Fruit fly (Drosophila melanogaster) whole organism, embryonic: Measurements from ENCODE around the gene CG14667.

Experiments used
- ATbp ChIP-seq: fragments of 200-800 bp; sonication (Bioruptor generic); optimal IDR thresholded peaks from 2 replicates; lab custom pipeline; 2017; ENCODE audit warnings: missing biosample characterization, mild to moderate bottlenecking, missing genetic modification characterization, missing genetic modification reagents
- Bdp1 ChIP-seq: fragments of 200-800 bp; sonication (Bioruptor generic); optimal IDR thresholded peaks from 3 replicates; lab custom pipeline; 2016; ENCODE audit warnings: missing biosample characterization, missing genetic modification characterization
- CG10147 ChIP-seq: fragments of 200-800 bp; sonication (Bioruptor generic); optimal IDR thresholded peaks from 2 replicates; lab custom pipeline; 2019; ENCODE audit warnings: missing biosample characterization, mild to moderate bottlenecking, missing genetic modification characterization, moderate library complexity
- CG10979 ChIP-seq: fragments of 200-800 bp; sonication (Bioruptor generic); optimal IDR thresholded peaks from 2 replicates; lab custom pipeline; 2018; ENCODE audit warnings: missing biosample characterization, mild to moderate bottlenecking, missing genetic modification characterization, moderate library complexity
- CG11456 ChIP-seq: fragments of 200-800 bp; sonication (Bioruptor generic); IDR thresholded peaks from 3 replicates; pipeline ENCODE4 v1.3.6; 2022; ENCODE audit warnings: missing biosample characterization, missing genetic modification characterization
- CG13424 ChIP-seq: fragments of 200-800 bp; sonication (Bioruptor generic); optimal IDR thresholded peaks from 2 replicates; lab custom pipeline; 2019; ENCODE audit warnings: missing biosample characterization, mild to moderate bottlenecking, missing genetic modification characterization, moderate library complexity
- CG14441 ChIP-seq: fragments of 200-800 bp; sonication (Bioruptor generic); IDR thresholded peaks from 2 replicates; pipeline ENCODE4 v1.3.6; 2022; ENCODE audit warnings: missing biosample characterization, missing genetic modification characterization
- CG14965 ChIP-seq: fragments of 200-800 bp; sonication (Bioruptor generic); optimal IDR thresholded peaks from 2 replicates; lab custom pipeline; 2016; ENCODE audit warnings: missing biosample characterization, missing genetic modification characterization, borderline replicate concordance
- CG15011 ChIP-seq: fragments of 200-800 bp; sonication (Bioruptor generic); optimal IDR thresholded peaks from 3 replicates; lab custom pipeline; 2018; ENCODE audit warnings: missing biosample characterization, mild to moderate bottlenecking, missing genetic modification characterization
- CG15514 ChIP-seq: fragments of 200-800 bp; sonication (Bioruptor generic); optimal IDR thresholded peaks from 3 replicates; lab custom pipeline; 2017; ENCODE audit warnings: missing biosample characterization, missing genetic modification characterization, mild to moderate bottlenecking, moderate library complexity, missing genetic modification reagents
- CG1602 ChIP-seq: fragments of 200-800 bp; sonication (Bioruptor generic); optimal IDR thresholded peaks from 3 replicates; lab custom pipeline; 2016; ENCODE audit warnings: missing biosample characterization, missing genetic modification characterization
- CG31388 ChIP-seq: fragments of 200-800 bp; sonication (Bioruptor generic); optimal IDR thresholded peaks from 2 replicates; lab custom pipeline; 2016; ENCODE audit warnings: missing biosample characterization, missing genetic modification characterization
- CG3838 ChIP-seq: fragments of 200-800 bp; sonication (Bioruptor generic); optimal IDR thresholded peaks from 3 replicates; lab custom pipeline; 2016; ENCODE audit warnings: missing biosample characterization, missing genetic modification characterization
- CG4360 ChIP-seq: fragments of 200-800 bp; sonication (Bioruptor generic); IDR thresholded peaks from 2 replicates; pipeline ENCODE4 v1.3.6; 2022; ENCODE audit warnings: missing biosample characterization, missing genetic modification characterization
- CG6683 ChIP-seq: fragments of 200-800 bp; sonication (Bioruptor generic); optimal IDR thresholded peaks from 2 replicates; lab custom pipeline; 2017; ENCODE audit warnings: missing biosample characterization, mild to moderate bottlenecking, missing genetic modification characterization, missing genetic modification reagents
- CG6813 ChIP-seq: fragments of 200-800 bp; sonication (Bioruptor generic); optimal IDR thresholded peaks from 2 replicates; lab custom pipeline; 2017; ENCODE audit warnings: missing biosample characterization, missing genetic modification characterization, mild to moderate bottlenecking, moderate library complexity, missing genetic modification reagents
- CG7271 ChIP-seq: fragments of 200-800 bp; sonication (Bioruptor generic); optimal IDR thresholded peaks from 2 replicates; lab custom pipeline; 2018; ENCODE audit warnings: missing biosample characterization, mild to moderate bottlenecking, missing genetic modification characterization, moderate library complexity
- Dfd ChIP-seq, 2 experiments: fragments of >200 bp; optimal IDR thresholded peaks; 2 replicates each; lab custom pipeline; 2017; ENCODE audit warnings: missing biosample characterization in 2 of 2, missing genetic modification characterization in 2 of 2
- HLHmδ ChIP-seq: fragments of 200-800 bp; sonication (Bioruptor generic); optimal IDR thresholded peaks from 2 replicates; lab custom pipeline; 2018; ENCODE audit warnings: missing biosample characterization, mild to moderate bottlenecking, missing genetic modification characterization, moderate library complexity
- Hand ChIP-seq: fragments of 200-800 bp; sonication (Bioruptor generic); optimal IDR thresholded peaks from 2 replicates; lab custom pipeline; 2017; ENCODE audit warnings: mild to moderate bottlenecking, missing biosample characterization, missing genetic modification reagents, missing genetic modification characterization
- Hmx ChIP-seq: fragments of 200-800 bp; sonication (Bioruptor generic); optimal IDR thresholded peaks from 2 replicates; lab custom pipeline; 2016; ENCODE audit warnings: missing biosample characterization, missing genetic modification characterization
- Hr39 ChIP-seq: fragments of >200 bp; optimal IDR thresholded peaks from 2 replicates; lab custom pipeline; 2017
- Hsf ChIP-seq: fragments of 200-800 bp; sonication (Bioruptor generic); optimal IDR thresholded peaks from 3 replicates; lab custom pipeline; 2016; ENCODE audit warnings: missing biosample characterization, missing genetic modification characterization
- Lpt ChIP-seq: fragments of >200 bp; optimal IDR thresholded peaks from 2 replicates; lab custom pipeline; 2018; ENCODE audit warnings: missing biosample characterization, missing genetic modification characterization
- Mad ChIP-seq: fragments of 200-800 bp; sonication (Bioruptor generic); optimal IDR thresholded peaks from 2 replicates; lab custom pipeline; 2016; ENCODE audit warnings: missing biosample characterization, missing genetic modification characterization
- Mes4 ChIP-seq: fragments of 200-800 bp; sonication (Bioruptor generic); optimal IDR thresholded peaks from 2 replicates; lab custom pipeline; 2016; ENCODE audit warnings: missing biosample characterization, missing genetic modification characterization
- Oaz ChIP-seq: fragments of 200-800 bp; sonication (Bioruptor generic); IDR thresholded peaks from 2 replicates; pipeline ENCODE4 v1.3.6; 2022; ENCODE audit warnings: missing biosample characterization, missing genetic modification characterization
- PHDP ChIP-seq: fragments of 200-800 bp; sonication (Bioruptor generic); optimal IDR thresholded peaks from 3 replicates; lab custom pipeline; 2018; ENCODE audit warnings: missing biosample characterization, mild to moderate bottlenecking, missing genetic modification characterization, moderate library complexity
- Ravus ChIP-seq: fragments of 200-800 bp; sonication (Bioruptor generic); IDR thresholded peaks from 2 replicates; pipeline ENCODE4 v1.3.6; 2022; ENCODE audit warnings: missing biosample characterization, missing genetic modification characterization
- Sry-β ChIP-seq: fragments of 200-800 bp; sonication (Bioruptor generic); optimal IDR thresholded peaks from 2 replicates; lab custom pipeline; 2018; ENCODE audit warnings: missing biosample characterization, mild to moderate bottlenecking, missing genetic modification characterization, moderate library complexity
- Sry-δ ChIP-seq: fragments of 200-800 bp; sonication (Bioruptor generic); optimal IDR thresholded peaks from 2 replicates; lab custom pipeline; 2016; ENCODE audit warnings: missing biosample characterization, missing genetic modification characterization
- Taf1 ChIP-seq: fragments of 200-800 bp; sonication (Bioruptor generic); IDR thresholded peaks from 2 replicates; pipeline ENCODE4 v1.3.6; 2022; ENCODE audit warnings: missing biosample characterization, missing genetic modification characterization
- YL-1 ChIP-seq: fragments of 200-800 bp; sonication (Bioruptor generic); optimal IDR thresholded peaks from 3 replicates; lab custom pipeline; 2017; ENCODE audit warnings: missing biosample characterization, mild to moderate bottlenecking, missing genetic modification characterization
- abd-A ChIP-seq: fragments of 200-800 bp; sonication (Bioruptor generic); optimal IDR thresholded peaks from 3 replicates; lab custom pipeline; 2019; ENCODE audit warnings: missing biosample characterization, mild to moderate bottlenecking, missing genetic modification characterization, moderate library complexity
- bbx ChIP-seq: fragments of 200-800 bp; sonication (Bioruptor generic); IDR thresholded peaks from 2 replicates; pipeline ENCODE4 v1.3.6; 2022; ENCODE audit warnings: missing biosample characterization, missing genetic modification characterization; ENCODE audit not compliant: partially characterized antibody
- esg ChIP-seq: fragments of 200-800 bp; sonication (Bioruptor generic); conservative IDR thresholded peaks from 2 replicates; pipeline ENCODE4 v1.3.6; 2022; ENCODE audit warnings: missing biosample characterization, missing genetic modification characterization
- h ChIP-seq: fragments of >200 bp; optimal IDR thresholded peaks from 2 replicates; lab custom pipeline; 2017
- kah ChIP-seq: fragments of 200-800 bp; sonication (Bioruptor generic); optimal IDR thresholded peaks from 2 replicates; lab custom pipeline; 2018; ENCODE audit warnings: missing biosample characterization, mild to moderate bottlenecking, missing genetic modification characterization
- kay ChIP-seq: fragments of 200-800 bp; sonication (Bioruptor generic); optimal IDR thresholded peaks from 2 replicates; lab custom pipeline; 2016; ENCODE audit warnings: missing biosample characterization, missing genetic modification characterization
- lilli ChIP-seq: fragments of 200-800 bp; sonication (Bioruptor generic); optimal IDR thresholded peaks from 3 replicates; lab custom pipeline; 2016; ENCODE audit warnings: missing biosample characterization, missing genetic modification characterization
- pfk ChIP-seq: fragments of 200-800 bp; sonication (Bioruptor generic); optimal IDR thresholded peaks from 2 replicates; lab custom pipeline; 2018; ENCODE audit warnings: missing biosample characterization, mild to moderate bottlenecking, missing genetic modification characterization, moderate library complexity
- pita ChIP-seq: fragments of 200-800 bp; sonication (Bioruptor generic); optimal IDR thresholded peaks from 2 replicates; lab custom pipeline; 2017; ENCODE audit warnings: missing biosample characterization, mild to moderate bottlenecking, missing genetic modification characterization
- pnt ChIP-seq: fragments of 200-800 bp; sonication (Bioruptor generic); optimal IDR thresholded peaks from 3 replicates; lab custom pipeline; 2016; ENCODE audit warnings: missing biosample characterization, missing genetic modification characterization
- pum ChIP-seq: fragments of 200-800 bp; sonication (Bioruptor generic); optimal IDR thresholded peaks from 2 replicates; lab custom pipeline; 2016; ENCODE audit warnings: missing biosample characterization, missing genetic modification characterization
- ro ChIP-seq: fragments of 200-800 bp; sonication (Bioruptor generic); IDR thresholded peaks from 2 replicates; pipeline ENCODE4 v1.3.6; 2022; ENCODE audit warnings: missing biosample characterization, missing genetic modification characterization
- salm ChIP-seq: fragments of 200-800 bp; sonication (Bioruptor generic); optimal IDR thresholded peaks from 2 replicates; lab custom pipeline; 2018; ENCODE audit warnings: missing biosample characterization, mild to moderate bottlenecking, missing genetic modification characterization
- sob ChIP-seq: fragments of 200-800 bp; sonication (Bioruptor generic); IDR thresholded peaks from 2 replicates; pipeline ENCODE4 v1.3.6; 2022; ENCODE audit warnings: missing biosample characterization, missing genetic modification characterization
- ssp ChIP-seq: fragments of 200-800 bp; sonication (Bioruptor generic); IDR thresholded peaks from 2 replicates; pipeline ENCODE4 v1.3.6; 2022; ENCODE audit warnings: missing biosample characterization, missing genetic modification characterization
- sug ChIP-seq: fragments of 200-800 bp; optimal IDR thresholded peaks from 2 replicates; lab custom pipeline; 2019; ENCODE audit warnings: missing biosample characterization, mild to moderate bottlenecking, missing genetic modification characterization, moderate library complexity
- tap ChIP-seq: fragments of 200-800 bp; optimal IDR thresholded peaks from 3 replicates; lab custom pipeline; 2019; ENCODE audit warnings: missing biosample characterization, mild to moderate bottlenecking, missing genetic modification characterization, moderate library complexity
- vfl ChIP-seq: fragments of 200-800 bp; sonication (Bioruptor generic); optimal IDR thresholded peaks from 2 replicates; lab custom pipeline; 2016; ENCODE audit warnings: missing biosample characterization, missing genetic modification characterization

CG14667 gene

dm6 chr3R:5393742-5394391, 19.0 kb downstream of the CG14667 start, which contains the start of gene CG1172 (continued):
- TF ChIP-seq pita (no peak), CG14965 (GFP tag; lab: Kevin White, UChicago) (no peak), CG10979 (tag; lab: Kevin White, UChicago) (peak; percentile 10), ssp (no peak), Mes4 (GFP tag; lab: Kevin White, UChicago) (no peak), CG3838 (GFP tag; lab: Kevin White, UChicago) (no peak), pum (GFP tag; lab: Kevin White, UChicago) (no peak), Ravus (no peak), ro (no peak), CG6683 (GFP tag; lab: Kevin White, UChicago) (no peak), CG11456 (no peak), h (lab: Kevin White, UChicago) (no peak), Hand (GFP tag; lab: Kevin White, UChicago) (no peak), CG4360 (no peak), Mad (GFP tag; lab: Kevin White, UChicago) (no peak), ATbp (GFP tag; lab: Kevin White, UChicago) (no peak), CG6813 (GFP tag; lab: Kevin White, UChicago) (no peak), CG31388 (no peak), pnt (GFP tag; lab: Kevin White, UChicago) (no peak), sob (GFP tag; lab: Robert Waterston, UW) (no peak), PHDP (peak; percentile 61), sug (tag; lab: Kevin White, UChicago) (peak; percentile 25), CG1602 (no peak), kay (GFP tag; lab: Kevin White, UChicago) (no peak), Dfd (GFP tag; optimal IDR thresholded peaks at IDR 0.05; lab: Kevin White, UChicago) (no peak), CG10147 (no peak), Oaz (GFP tag; lab: Robert Waterston, UW) (no peak), CG7271 (peak; percentile 46), CG14441 (GFP tag; lab: Robert Waterston, UW) (no peak), YL-1 (peak; percentile 77), Hr39 (lab: Kevin White, UChicago) (no peak), CG13424 (tag; lab: Kevin White, UChicago) (no peak), abd-A (no peak), Lpt (GFP tag; lab: Kevin White, UChicago) (no peak), Bdp1 (GFP tag; lab: Kevin White, UChicago) (no peak), CG15011 (GFP tag; lab: Kevin White, UChicago) (no peak), Taf1 (no peak), vfl (GFP tag; lab: Kevin White, UChicago) (no peak), bbx (GFP tag; lab: Robert Waterston, UW) (peak; percentile 73), esg (GFP tag; lab: Robert Waterston, UW) (no peak), Hsf (GFP tag; lab: Kevin White, UChicago) (no peak), kah (no peak), Sry-δ (GFP tag; lab: Kevin White, UChicago) (peak; percentile 70), tap (tag; lab: Kevin White, UChicago) (no peak), lilli (GFP tag; lab: Kevin White, UChicago) (no peak), Hmx (GFP tag; lab: Kevin White, UChicago) (no peak), Sry-β (GFP tag; lab: Kevin White, UChicago) (no peak), pfk (no peak), salm (tag; lab: Kevin White, UChicago) (no peak), CG15514 (GFP tag; lab: Kevin White, UChicago) (peak; percentile 75), HLHmδ (no peak)
